Worm (Caenorhabditis elegans): Measurements from ENCODE around the gene M01H9.4.

Gene M01H9.4

ce11 chrIV:4472418-4473173, 10.1 kb downstream of the M01H9.4 start (continued):
- TF ChIP-seq lin-39 (tag; optimal IDR thresholded peaks at IDR 0.05), result peak; percentile 2
- no peak for TF ChIP-seq nhr-237 (tag; optimal IDR thresholded peaks at IDR 0.05)
- TF ChIP-seq nhr-12 (tag; optimal IDR thresholded peaks at IDR 0.05), result no peak
- TF ChIP-seq fos-1 (tag; optimal IDR thresholded peaks at IDR 0.05), result no peak
- no peak for TF ChIP-seq ZK546.5 (tag; optimal IDR thresholded peaks at IDR 0.05)
- TF ChIP-seq fkh-2 (tag; optimal IDR thresholded peaks at IDR 0.05), result no peak
- TF ChIP-seq daf-12 (tag; optimal IDR thresholded peaks at IDR 0.05), result no peak

- TF ChIP-seq lin-15B (tag; optimal IDR thresholded peaks at IDR 0.05) (peak; percentile 25), nhr-76 (tag; optimal IDR thresholded peaks at IDR 0.05) (no peak), mdl-1 (tag; optimal IDR thresholded peaks at IDR 0.05) (peak; percentile 76), mml-1 (tag; optimal IDR thresholded peaks at IDR 0.05) (no peak), aly-2 (tag; optimal IDR thresholded peaks at IDR 0.05) (no peak), elt-2 (tag; optimal IDR thresholded peaks at IDR 0.05) (peak; percentile 63), nhr-77 (tag; optimal IDR thresholded peaks at IDR 0.05) (no peak), nhr-23 (tag; optimal IDR thresholded peaks at IDR 0.05) (peak; percentile 12), egl-27 (tag; optimal IDR thresholded peaks at IDR 0.05) (no peak), fkh-2 (tag; optimal IDR thresholded peaks at IDR 0.05) (no peak), nhr-43 (tag; optimal IDR thresholded peaks at IDR 0.05; ENCODE audit: poor library complexity, severe bottlenecking) (no peak), egl-5 (tag; optimal IDR thresholded peaks at IDR 0.05) (no peak), ama-1 (optimal IDR thresholded peaks at IDR 0.05) (peak; percentile 87), pha-4 (tag; optimal IDR thresholded peaks at IDR 0.05) (peak; percentile 44), elt-3 (tag; optimal IDR thresholded peaks at IDR 0.05) (no peak), ZK546.5 (tag; optimal IDR thresholded peaks at IDR 0.05) (no peak), nfya-1 (tag; optimal IDR thresholded peaks at IDR 0.05; ENCODE audit: insufficient read depth) (peak; percentile 32), nhr-11 (tag; optimal IDR thresholded peaks at IDR 0.05) (no peak), ceh-9 (tag; optimal IDR thresholded peaks at IDR 0.05) (no peak), ceh-28 (tag; optimal IDR thresholded peaks at IDR 0.05) (no peak), lsy-12 (tag; optimal IDR thresholded peaks at IDR 0.05) (no peak), unc-39 (tag; optimal IDR thresholded peaks at IDR 0.05) (no peak), R02D3.7 (tag; optimal IDR thresholded peaks at IDR 0.05) (no peak), pqm-1 (tag; optimal IDR thresholded peaks at IDR 0.05) (peak; percentile 46), hmg-11 (tag; optimal IDR thresholded peaks at IDR 0.05) (peak; percentile 3), ztf-4 (tag; optimal IDR thresholded peaks at IDR 0.05) (no peak)
Observed at ce11 chrIV:4470885-4471772, 11.6 kb downstream of the M01H9.4 start.

DNA sequence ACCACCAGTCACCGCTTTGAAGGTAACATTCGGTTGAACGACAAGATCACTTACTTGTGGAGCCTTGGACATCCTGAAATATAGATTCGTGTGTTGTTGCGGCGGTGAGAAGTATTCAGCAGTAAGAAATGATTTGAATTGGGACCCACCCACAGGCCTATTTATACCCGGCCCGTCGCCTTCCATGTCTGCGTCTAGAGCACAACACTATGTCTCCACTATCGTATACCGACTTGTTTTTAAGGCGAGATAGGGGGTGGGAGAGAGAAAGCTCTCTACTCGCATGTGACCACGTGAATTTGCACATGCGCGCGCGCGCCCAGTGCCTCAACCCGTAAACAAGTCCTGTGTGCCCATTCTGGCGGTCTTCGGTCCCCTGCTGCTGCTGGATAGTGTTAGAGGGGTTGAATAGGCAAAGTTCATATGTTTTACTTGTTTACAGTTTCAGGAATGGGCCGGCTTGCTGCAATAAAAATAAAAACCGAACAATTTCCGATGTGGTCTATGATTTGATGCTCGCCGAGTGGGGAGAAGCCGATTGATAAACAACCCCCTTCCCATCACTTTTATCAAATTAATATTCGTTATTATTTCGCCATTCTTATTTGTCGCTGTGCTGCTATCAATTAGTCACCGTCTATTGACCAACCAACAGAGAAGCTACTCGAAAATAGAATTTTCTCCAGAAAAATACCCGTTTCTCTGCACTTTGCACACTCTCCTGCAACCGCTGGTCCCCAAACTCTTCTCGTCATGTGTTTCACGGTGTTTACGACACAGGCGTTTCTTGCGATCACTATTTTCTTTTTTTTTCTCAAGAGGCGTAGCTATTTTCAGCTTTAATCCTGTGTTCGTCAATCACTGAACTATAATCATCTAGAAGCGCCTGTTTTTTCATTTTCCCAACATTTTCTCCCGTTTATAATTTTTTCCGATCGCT, 12.7 kb downstream of the M01H9.4 start:
- peak; percentile 88 for TF ChIP-seq fkh-10 (GFP tag; optimal IDR thresholded peaks at IDR 0.05)
- TF ChIP-seq hmg-11 (tag; optimal IDR thresholded peaks at IDR 0.05), result peak; percentile 34
- TF ChIP-seq nhr-43 (tag; optimal IDR thresholded peaks at IDR 0.05; ENCODE audit: poor library complexity, severe bottlenecking), result peak; percentile 21
- TF ChIP-seq nhr-11 (tag; optimal IDR thresholded peaks at IDR 0.05), result no peak
- TF ChIP-seq egl-5 (tag; optimal IDR thresholded peaks at IDR 0.05), result peak; percentile 25
- TF ChIP-seq ama-1 (optimal IDR thresholded peaks at IDR 0.05), result peak; percentile 82
- TF ChIP-seq ZK546.5 (tag; optimal IDR thresholded peaks at IDR 0.05), result no peak
- TF ChIP-seq lsy-12 (tag; optimal IDR thresholded peaks at IDR 0.05), result peak; percentile 50
- no peak for TF ChIP-seq elt-3 (tag; optimal IDR thresholded peaks at IDR 0.05)
- no peak for TF ChIP-seq nhr-23 (tag; optimal IDR thresholded peaks at IDR 0.05)
- no peak for TF ChIP-seq nhr-25 (tag; optimal IDR thresholded peaks at IDR 0.05)
- no peak for TF ChIP-seq ztf-11 (tag; optimal IDR thresholded peaks at IDR 0.05)
- no peak for TF ChIP-seq unc-62 (GFP tag; optimal IDR thresholded peaks at IDR 0.05)
- TF ChIP-seq lin-15B (tag; optimal IDR thresholded peaks at IDR 0.05), result no peak
- no peak for TF ChIP-seq nhr-28 (tag; optimal IDR thresholded peaks at IDR 0.05)
- TF ChIP-seq aly-2 (tag; optimal IDR thresholded peaks at IDR 0.05), result no peak
- peak; percentile 11 for TF ChIP-seq jun-1 (tag; optimal IDR thresholded peaks at IDR 0.05)
- TF ChIP-seq elt-1 (tag; optimal IDR thresholded peaks at IDR 0.05), result no peak
- TF ChIP-seq fkh-2 (tag; optimal IDR thresholded peaks at IDR 0.05), result no peak
- TF ChIP-seq sea-2 (GFP tag; optimal IDR thresholded peaks at IDR 0.05), result no peak
- no peak for TF ChIP-seq ceh-16 (tag; optimal IDR thresholded peaks at IDR 0.05)
- no peak for TF ChIP-seq nhr-67 (tag; optimal IDR thresholded peaks at IDR 0.05)
- TF ChIP-seq mml-1 (tag; optimal IDR thresholded peaks at IDR 0.05), result peak; percentile 70
- TF ChIP-seq pha-4 (tag; optimal IDR thresholded peaks at IDR 0.05), result peak; percentile 88
- TF ChIP-seq snpc-4 (tag; optimal IDR thresholded peaks at IDR 0.05), result peak; percentile 52
- TF ChIP-seq pqm-1 (tag; optimal IDR thresholded peaks at IDR 0.05), result peak; percentile 17
- no peak for TF ChIP-seq tbx-2 (tag; optimal IDR thresholded peaks at IDR 0.05)
- TF ChIP-seq elt-2 (tag; optimal IDR thresholded peaks at IDR 0.05), result peak; percentile 69
- TF ChIP-seq nhr-12 (tag; optimal IDR thresholded peaks at IDR 0.05), result no peak

All from whole organism, L3 larva.